Worm (Caenorhabditis elegans) whole organism, late embryonic: Measurements from ENCODE around the gene lin-33.
A peak's percentile ranks its signal among the peaks of the same experiment; 100 is the strongest.

Experiments used
- C08G9.2 ChIP-seq: sonication (generic microtip); optimal IDR thresholded peaks from 2 replicates; lab custom pipeline; 2016; ENCODE audit warnings: mild to moderate bottlenecking, missing genetic modification characterization, moderate library complexity, missing compliant biosample characterization
- K02D7.2 ChIP-seq: sonication (generic microtip); optimal IDR thresholded peaks from 2 replicates; lab custom pipeline; 2017; ENCODE audit warnings: mild to moderate bottlenecking, missing genetic modification characterization, missing compliant biosample characterization
- ahr-1 ChIP-seq: sonication (generic microtip); optimal IDR thresholded peaks from 2 replicates; lab custom pipeline; 2016; ENCODE audit warnings: missing genetic modification characterization, missing compliant biosample characterization
- ceh-14 ChIP-seq: sonication (generic microtip); optimal IDR thresholded peaks from 2 replicates; lab custom pipeline; 2016; ENCODE audit warnings: missing genotype, missing genetic modification characterization, missing compliant biosample characterization
- ceh-19 ChIP-seq: fragments of 200-800 bp; sonication (Bioruptor generic); optimal IDR thresholded peaks from 2 replicates; lab custom pipeline; 2018; ENCODE audit warnings: mild to moderate bottlenecking, missing genetic modification characterization, missing compliant biosample characterization
- ceh-2 ChIP-seq: sonication (generic microtip); optimal IDR thresholded peaks from 2 replicates; lab custom pipeline; 2016; ENCODE audit warnings: missing genotype, missing genetic modification characterization, missing compliant biosample characterization
- ceh-24 ChIP-seq: sonication (generic microtip); optimal IDR thresholded peaks from 2 replicates; lab custom pipeline; 2016; ENCODE audit warnings: mild to moderate bottlenecking, missing genetic modification characterization, missing compliant biosample characterization
- ceh-31 ChIP-seq: sonication (generic microtip); optimal IDR thresholded peaks from 2 replicates; lab custom pipeline; 2016; ENCODE audit warnings: missing genetic modification characterization, missing compliant biosample characterization
- ceh-34 ChIP-seq: sonication (generic microtip); optimal IDR thresholded peaks from 2 replicates; lab custom pipeline; 2016; ENCODE audit warnings: mild to moderate bottlenecking, missing genetic modification characterization, missing compliant biosample characterization
- ceh-45 ChIP-seq: fragments of 200-800 bp; sonication (Bioruptor generic); IDR thresholded peaks from 2 replicates; pipeline ENCODE4 v1.3.6; 2022; ENCODE audit warnings: missing genetic modification reagents, missing genetic modification characterization, missing compliant biosample characterization
- ceh-48 ChIP-seq: sonication (generic microtip); optimal IDR thresholded peaks from 2 replicates; lab custom pipeline; 2016; ENCODE audit warnings: missing genetic modification characterization, inconsistent platforms, missing compliant biosample characterization
- ceh-6 ChIP-seq: fragments of 200-800 bp; sonication (Bioruptor generic); optimal IDR thresholded peaks from 2 replicates; lab custom pipeline; 2018; ENCODE audit warnings: mild to moderate bottlenecking, missing genetic modification characterization, missing compliant biosample characterization
- che-1 ChIP-seq: sonication (generic microtip); optimal IDR thresholded peaks from 2 replicates; lab custom pipeline; 2016; ENCODE audit warnings: mild to moderate bottlenecking, missing genetic modification characterization, missing compliant biosample characterization
- dmd-4 ChIP-seq: sonication (generic microtip); optimal IDR thresholded peaks from 2 replicates; lab custom pipeline; 2016; ENCODE audit warnings: borderline replicate concordance, missing genetic modification characterization, missing compliant biosample characterization
- elt-4 ChIP-seq: sonication (generic microtip); optimal IDR thresholded peaks from 2 replicates; lab custom pipeline; 2016; ENCODE audit warnings: missing genetic modification characterization, missing compliant biosample characterization
- ets-4 ChIP-seq: sonication (generic microtip); optimal IDR thresholded peaks from 2 replicates; lab custom pipeline; 2016; ENCODE audit warnings: missing genetic modification characterization, missing compliant biosample characterization
- fkh-6 ChIP-seq: sonication (generic microtip); optimal IDR thresholded peaks from 2 replicates; lab custom pipeline; 2016; ENCODE audit warnings: missing genetic modification characterization, missing compliant biosample characterization
- gmeb-2 ChIP-seq: sonication (generic microtip); optimal IDR thresholded peaks from 2 replicates; lab custom pipeline; 2016; ENCODE audit warnings: missing genetic modification characterization, inconsistent platforms, missing compliant biosample characterization
- hlh-13 ChIP-seq: fragments of 200-800 bp; sonication (Bioruptor generic); optimal IDR thresholded peaks from 2 replicates; lab custom pipeline; 2018; ENCODE audit warnings: mild to moderate bottlenecking, missing genetic modification characterization, missing compliant biosample characterization
- hlh-6 ChIP-seq: sonication (generic microtip); optimal IDR thresholded peaks from 2 replicates; lab custom pipeline; 2016; ENCODE audit warnings: missing genotype, missing genetic modification characterization, missing compliant biosample characterization
- mec-3 ChIP-seq: sonication (generic microtip); optimal IDR thresholded peaks from 2 replicates; lab custom pipeline; 2016; ENCODE audit warnings: borderline replicate concordance, missing genetic modification characterization, missing compliant biosample characterization
- nfya-1 ChIP-seq: sonication (generic microtip); optimal IDR thresholded peaks from 2 replicates; lab custom pipeline; 2017; ENCODE audit warnings: missing genetic modification characterization, mild to moderate bottlenecking, missing compliant biosample characterization, antibody characterized with exemption, moderate library complexity
- nhr-11 ChIP-seq: fragments of 150-350 bp; optimal IDR thresholded peaks from 2 replicates; lab custom pipeline; 2014; ENCODE audit warnings: missing biosample characterization, missing genetic modification characterization
- odd-2 ChIP-seq: sonication (generic microtip); optimal IDR thresholded peaks from 2 replicates; lab custom pipeline; 2017; ENCODE audit warnings: antibody characterized with exemption, mild to moderate bottlenecking, missing genetic modification characterization, missing compliant biosample characterization
- pag-3 ChIP-seq: sonication (generic microtip); optimal IDR thresholded peaks from 2 replicates; lab custom pipeline; 2016; ENCODE audit warnings: missing compliant biosample characterization, missing genetic modification characterization, borderline replicate concordance
- pat-9 ChIP-seq: fragments of 200-800 bp; sonication (Bioruptor generic); optimal IDR thresholded peaks from 2 replicates; lab custom pipeline; 2018; ENCODE audit warnings: mild to moderate bottlenecking, missing genetic modification characterization, moderate library complexity, missing compliant biosample characterization
- pqm-1 ChIP-seq: sonication (generic microtip); optimal IDR thresholded peaks from 2 replicates; lab custom pipeline; 2016; ENCODE audit warnings: missing genetic modification characterization, missing compliant biosample characterization
- ref-2 ChIP-seq: sonication (generic microtip); optimal IDR thresholded peaks from 2 replicates; lab custom pipeline; 2016; ENCODE audit warnings: missing genetic modification characterization, missing compliant biosample characterization
- rnt-1 ChIP-seq: sonication (generic microtip); optimal IDR thresholded peaks from 2 replicates; lab custom pipeline; 2016; ENCODE audit warnings: missing genetic modification characterization, missing compliant biosample characterization
- sox-2 ChIP-seq: fragments of 200-800 bp; sonication (Bioruptor generic); IDR thresholded peaks from 2 replicates; pipeline ENCODE4 v1.3.6; 2022; ENCODE audit warnings: missing genetic modification reagents, missing genetic modification characterization, missing compliant biosample characterization
- syd-9 ChIP-seq: sonication (generic microtip); optimal IDR thresholded peaks from 2 replicates; lab custom pipeline; 2016; ENCODE audit warnings: mild to moderate bottlenecking, missing genetic modification characterization, moderate library complexity, missing compliant biosample characterization
- tbx-2 ChIP-seq: sonication (generic microtip); optimal IDR thresholded peaks from 2 replicates; lab custom pipeline; 2016; ENCODE audit warnings: missing genetic modification characterization, missing compliant biosample characterization
- tbx-7 ChIP-seq: sonication (generic microtip); optimal IDR thresholded peaks from 2 replicates; lab custom pipeline; 2016; ENCODE audit warnings: missing genotype, missing genetic modification characterization, missing compliant biosample characterization
- unc-42 ChIP-seq: sonication (generic microtip); optimal IDR thresholded peaks from 2 replicates; lab custom pipeline; 2016; ENCODE audit warnings: missing genotype, missing genetic modification characterization, missing compliant biosample characterization
- ztf-16 ChIP-seq: sonication (generic microtip); optimal IDR thresholded peaks from 2 replicates; lab custom pipeline; 2017; ENCODE audit warnings: missing genetic modification characterization, missing compliant biosample characterization

Gene lin-33

DNA sequence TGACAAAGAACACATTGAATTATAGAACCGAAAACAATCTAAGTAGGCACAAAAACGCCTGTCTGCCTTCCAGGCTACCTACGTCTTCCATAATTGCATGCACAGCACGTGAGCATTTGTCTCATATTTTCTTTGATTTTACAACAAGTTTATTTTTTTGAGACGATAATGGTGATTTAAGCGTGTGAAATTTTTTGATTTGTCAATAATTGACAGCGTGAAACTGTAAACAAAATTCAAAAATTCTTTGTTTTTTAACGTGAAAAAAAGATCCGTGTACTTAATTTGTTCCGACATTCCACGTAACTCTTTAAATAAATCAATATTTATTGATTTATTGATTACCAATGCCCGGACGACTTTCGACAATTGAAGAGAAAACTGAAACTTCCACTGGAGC, 13.4 kb upstream of the lin-33 start, which contains the start of gene dhhc-13:
TSS of gene dhhc-13 (plus strand) at position 301 of the 400 bp plus-strand sequence.
- TF ChIP-seq ceh-31 (tag; lab: Kevin White, UChicago) (no peak), mec-3 (tag; lab: Kevin White, UChicago) (no peak), unc-42 (tag; lab: Kevin White, UChicago) (no peak)

- TF ChIP-seq ceh-24 (no peak), odd-2 (no peak), ztf-16 (no peak), nhr-11 (tag; lab: Kevin White, UChicago) (no peak), ets-4 (tag; lab: Kevin White, UChicago) (no peak), pag-3 (tag; lab: Kevin White, UChicago) (no peak), ceh-34 (tag; lab: Kevin White, UChicago) (no peak), rnt-1 (tag; lab: Kevin White, UChicago) (no peak), unc-42 (tag; lab: Kevin White, UChicago) (no peak), ceh-48 (tag; lab: Kevin White, UChicago) (no peak), ahr-1 (tag; lab: Kevin White, UChicago) (no peak), syd-9 (tag; lab: Kevin White, UChicago) (no peak), ceh-19 (no peak), pqm-1 (no peak), fkh-6 (no peak), dmd-4 (tag; lab: Kevin White, UChicago) (no peak), hlh-13 (GFP tag; lab: Kevin White, UChicago) (no peak), gmeb-2 (tag; lab: Kevin White, UChicago) (no peak), ceh-2 (no peak), ref-2 (no peak)
Measured at ce11 chrIV:5923112-5923511, 7.3 kb upstream of the lin-33 start.

DNA sequence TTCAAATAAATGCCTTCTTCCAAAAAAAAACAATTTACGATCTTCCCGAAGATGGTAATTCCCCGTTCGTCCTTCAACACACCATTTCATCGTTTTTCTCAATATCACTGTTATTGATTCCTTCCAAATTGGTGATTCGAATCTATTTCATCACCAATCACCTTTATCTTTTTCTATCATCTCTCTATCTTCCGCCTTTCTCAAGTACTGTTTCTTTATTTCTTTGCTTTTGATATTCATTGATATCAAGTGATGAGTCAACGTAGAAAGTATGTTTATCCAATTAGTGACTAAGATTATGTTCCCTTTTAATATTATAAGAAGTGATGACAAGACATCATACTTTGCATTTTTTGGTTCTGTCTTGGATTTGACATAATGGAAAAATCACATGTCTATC, 6.2 kb upstream of the lin-33 start:
- TF ChIP-seq mec-3 (tag; lab: Kevin White, UChicago) = no peak
- no peak for TF ChIP-seq sox-2 (GFP tag; lab: Robert Waterston, UW)
- TF ChIP-seq pat-9 = no peak
- no peak for TF ChIP-seq ets-4 (tag; lab: Kevin White, UChicago)
- TF ChIP-seq ceh-14 (tag; lab: Kevin White, UChicago) = no peak
- no peak for TF ChIP-seq tbx-2 (tag; lab: Kevin White, UChicago)
- TF ChIP-seq ref-2 = no peak
- no peak for TF ChIP-seq pag-3 (tag; lab: Kevin White, UChicago)
- no peak for TF ChIP-seq nhr-11 (tag; lab: Kevin White, UChicago)
- TF ChIP-seq hlh-6 (tag; lab: Kevin White, UChicago) = no peak
- no peak for TF ChIP-seq C08G9.2

DNA sequence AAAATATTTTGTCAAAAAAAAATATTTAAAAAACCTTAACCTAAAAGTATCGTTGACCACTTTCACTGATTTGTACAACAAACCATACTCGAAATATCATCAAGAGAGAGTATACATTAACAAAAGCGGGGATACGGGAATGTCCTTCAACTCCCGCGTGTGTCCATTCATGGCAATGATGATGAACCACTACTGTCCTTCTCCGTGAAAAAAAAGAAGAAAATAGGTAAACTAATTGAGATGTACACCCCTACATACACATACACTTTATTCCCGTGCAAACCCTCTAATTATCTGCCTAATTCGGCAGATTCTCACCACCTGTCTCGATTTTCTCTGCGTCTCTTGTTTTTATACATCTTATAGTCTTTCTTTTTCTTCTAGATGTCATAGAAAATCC, 3.8 kb upstream of the lin-33 start:
- TF ChIP-seq tbx-2 (tag; lab: Kevin White, UChicago) (no peak), K02D7.2 (tag; lab: Kevin White, UChicago) (no peak), ceh-45 (GFP tag; lab: Robert Waterston, UW) (no peak), unc-42 (tag; lab: Kevin White, UChicago) (peak; percentile 40), ref-2 (peak; percentile 47), elt-4 (tag; lab: Kevin White, UChicago) (no peak), nfya-1 (tag; lab: Kevin White, UChicago) (peak; percentile 29), che-1 (tag; lab: Kevin White, UChicago) (no peak), tbx-7 (no peak), ceh-31 (tag; lab: Kevin White, UChicago) (peak; percentile 75)

DNA sequence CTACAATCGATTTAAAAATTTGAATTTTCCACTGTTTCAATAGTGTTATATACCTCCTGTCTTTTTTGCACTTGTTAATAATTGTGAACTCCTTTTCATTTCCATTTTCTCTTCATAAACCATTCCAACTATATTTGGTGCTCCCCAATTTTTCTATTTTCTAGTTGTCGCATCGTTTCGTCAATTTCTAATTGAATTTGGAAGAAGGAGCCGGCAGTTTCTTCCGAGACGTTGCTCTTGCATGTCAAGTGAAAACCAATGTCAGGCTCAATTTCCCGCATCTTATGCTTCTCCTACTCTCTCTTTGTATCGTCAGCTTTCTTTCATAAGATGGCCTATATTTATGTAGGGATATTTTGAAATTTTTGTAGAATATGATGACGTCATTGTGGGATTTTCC, 2.6 kb upstream of the lin-33 start:
- TF ChIP-seq dmd-4 (tag; lab: Kevin White, UChicago) = no peak
- no peak for TF ChIP-seq elt-4 (tag; lab: Kevin White, UChicago)
- no peak for TF ChIP-seq ceh-6
- TF ChIP-seq unc-42 (tag; lab: Kevin White, UChicago) = peak; percentile 91
